Worm (Caenorhabditis elegans) whole organism, L1 larva: ENCODE measurements around the gene fipr-11.

ENCODE experiments used
- C04F5.9 ChIP-seq: sonication (generic microtip); optimal IDR thresholded peaks from 2 replicates; lab custom pipeline; 2016; ENCODE audit warnings: missing genetic modification characterization, missing compliant biosample characterization
- C34B4.2 ChIP-seq: sonication (generic microtip); optimal IDR thresholded peaks from 2 replicates; lab custom pipeline; 2017; ENCODE audit warnings: mild to moderate bottlenecking, missing genetic modification characterization, missing compliant biosample characterization
- F16B12.6 ChIP-seq: fragments of 150-350 bp; optimal IDR thresholded peaks from 2 replicates; lab custom pipeline; 2014; ENCODE audit warnings: missing biosample characterization, missing genetic modification characterization
- Y116A8C.19 ChIP-seq: sonication (generic microtip); optimal IDR thresholded peaks from 2 replicates; lab custom pipeline; 2016; ENCODE audit warnings: missing compliant biosample characterization, missing genetic modification characterization, borderline replicate concordance
- aha-1 ChIP-seq: fragments of 150-350 bp; optimal IDR thresholded peaks from 2 replicates; lab custom pipeline; 2014; ENCODE audit warnings: missing biosample characterization, missing genetic modification characterization
- aly-2 ChIP-seq: fragments of 150-350 bp; optimal IDR thresholded peaks from 2 replicates; lab custom pipeline; 2014; ENCODE audit warnings: missing biosample characterization, missing genetic modification characterization
- ceh-8 ChIP-seq: fragments of 200-800 bp; sonication (Bioruptor generic); optimal IDR thresholded peaks from 2 replicates; lab custom pipeline; 2018; ENCODE audit warnings: mild to moderate bottlenecking, missing genetic modification characterization, moderate library complexity, missing compliant biosample characterization
- ceh-90 ChIP-seq: sonication (generic microtip); optimal IDR thresholded peaks from 2 replicates; lab custom pipeline; 2016; ENCODE audit warnings: missing genetic modification characterization, missing compliant biosample characterization
- efl-3 ChIP-seq: fragments of 200-800 bp; sonication (Bioruptor generic); optimal IDR thresholded peaks from 2 replicates; lab custom pipeline; 2018; ENCODE audit warnings: mild to moderate bottlenecking, missing genetic modification characterization, missing compliant biosample characterization
- elt-3 ChIP-seq, 6 experiments: fragments of 150-350 bp in 1 of 6; sonication (generic microtip); optimal IDR thresholded peaks; 2 replicates each; lab custom pipeline; 2017 to 2018; ENCODE audit warnings: missing biosample characterization in 6 of 6, missing genetic modification characterization in 6 of 6, inconsistent platforms in 1 of 6
- ets-5 ChIP-seq: fragments of 200-800 bp; sonication (Bioruptor generic); IDR thresholded peaks from 2 replicates; pipeline ENCODE4 v1.3.6; 2022; ENCODE audit warnings: missing genetic modification characterization, missing compliant biosample characterization
- fkh-10 ChIP-seq: sonication (generic microtip); optimal IDR thresholded peaks from 2 replicates; lab custom pipeline; 2017; ENCODE audit warnings: missing biosample characterization, missing genetic modification reagents, missing genetic modification characterization
- fkh-8 ChIP-seq: sonication (generic microtip); optimal IDR thresholded peaks from 2 replicates; lab custom pipeline; 2016; ENCODE audit warnings: mild to moderate bottlenecking, missing genetic modification characterization, missing compliant biosample characterization
- grh-1 ChIP-seq: fragments of 200-800 bp; sonication (Bioruptor generic); IDR thresholded peaks from 2 replicates; pipeline ENCODE4 v1.3.6; 2022; ENCODE audit warnings: missing genetic modification reagents, missing genetic modification characterization, missing compliant biosample characterization
- hlh-17 ChIP-seq: fragments of 200-800 bp; sonication (Bioruptor generic); optimal IDR thresholded peaks from 2 replicates; lab custom pipeline; 2018; ENCODE audit warnings: missing genetic modification characterization, mild to moderate bottlenecking, missing compliant biosample characterization, moderate library complexity, borderline replicate concordance
- hpl-2 ChIP-seq: fragments of 150-350 bp; optimal IDR thresholded peaks from 2 replicates; lab custom pipeline; 2014; ENCODE audit warnings: missing biosample characterization, missing genetic modification reagents, missing genetic modification characterization
- isw-1 ChIP-seq: fragments of 200-800 bp; sonication (Bioruptor generic); IDR thresholded peaks from 2 replicates; pipeline ENCODE4 v1.3.6; 2022; ENCODE audit warnings: missing genetic modification characterization, missing compliant biosample characterization
- jun-1 ChIP-seq: fragments of 150-350 bp; optimal IDR thresholded peaks from 2 replicates; lab custom pipeline; 2014; ENCODE audit warnings: missing biosample characterization, missing genetic modification reagents, missing genetic modification characterization
- lin-14 ChIP-seq: fragments of 200-800 bp; sonication (Bioruptor generic); optimal IDR thresholded peaks from 2 replicates; lab custom pipeline; 2018; ENCODE audit warnings: mild to moderate bottlenecking, missing genetic modification characterization, moderate library complexity, missing compliant biosample characterization
- nhr-11 ChIP-seq: fragments of 150-350 bp; optimal IDR thresholded peaks from 2 replicates; lab custom pipeline; 2014; ENCODE audit warnings: missing biosample characterization, missing genetic modification characterization
- nhr-28 ChIP-seq: fragments of 150-350 bp; optimal IDR thresholded peaks from 2 replicates; lab custom pipeline; 2014; ENCODE audit warnings: missing biosample characterization, missing genetic modification characterization
- nhr-47 ChIP-seq: sonication (generic microtip); optimal IDR thresholded peaks from 2 replicates; lab custom pipeline; 2016; ENCODE audit warnings: mild to moderate bottlenecking, missing genetic modification characterization, moderate library complexity, missing compliant biosample characterization
- nhr-71 ChIP-seq: sonication (generic microtip); optimal IDR thresholded peaks from 2 replicates; lab custom pipeline; 2016; ENCODE audit warnings: mild to moderate bottlenecking, missing genetic modification characterization, moderate library complexity, missing compliant biosample characterization
- nhr-76 ChIP-seq: sonication (generic microtip); optimal IDR thresholded peaks from 2 replicates; lab custom pipeline; 2017; ENCODE audit warnings: missing biosample characterization, missing genetic modification characterization
- nhr-84 ChIP-seq: sonication (generic microtip); optimal IDR thresholded peaks from 2 replicates; lab custom pipeline; 2017; ENCODE audit warnings: missing biosample characterization, missing genetic modification characterization
- nhr-85 ChIP-seq: sonication (generic microtip); peaks from one replicate; lab custom pipeline; 2016; ENCODE audit warnings: missing genetic modification characterization, inconsistent platforms, missing compliant biosample characterization
- skn-1 ChIP-seq: fragments of 150-350 bp; optimal IDR thresholded peaks from 2 replicates; lab custom pipeline; 2014; ENCODE audit warnings: missing biosample characterization, missing genetic modification characterization
- swsn-7 ChIP-seq: sonication (generic microtip); optimal IDR thresholded peaks from 2 replicates; lab custom pipeline; 2016; ENCODE audit warnings: missing genetic modification characterization, missing compliant biosample characterization
- tbx-2 ChIP-seq: sonication (generic microtip); optimal IDR thresholded peaks from 2 replicates; lab custom pipeline; 2016; ENCODE audit warnings: missing genetic modification characterization, missing compliant biosample characterization
- unc-30 ChIP-seq: sonication (generic microtip); optimal IDR thresholded peaks from 2 replicates; lab custom pipeline; 2017; ENCODE audit warnings: missing biosample characterization, missing genetic modification characterization
- unc-86 ChIP-seq: sonication (generic microtip); optimal IDR thresholded peaks from 2 replicates; lab custom pipeline; 2016; ENCODE audit warnings: missing genetic modification characterization, missing compliant biosample characterization
- ztf-11 ChIP-seq, 2 experiments: sonication (generic microtip); optimal IDR thresholded peaks; 2 replicates each; lab custom pipeline; 2016 to 2017; ENCODE audit warnings: missing genetic modification characterization in 2 of 2, missing biosample characterization in 1 of 2, missing compliant biosample characterization in 1 of 2
- ztf-4 ChIP-seq: fragments of 150-350 bp; optimal IDR thresholded peaks from 2 replicates; lab custom pipeline; 2014; ENCODE audit warnings: missing biosample characterization, missing genetic modification characterization

Gene fipr-11

DNA sequence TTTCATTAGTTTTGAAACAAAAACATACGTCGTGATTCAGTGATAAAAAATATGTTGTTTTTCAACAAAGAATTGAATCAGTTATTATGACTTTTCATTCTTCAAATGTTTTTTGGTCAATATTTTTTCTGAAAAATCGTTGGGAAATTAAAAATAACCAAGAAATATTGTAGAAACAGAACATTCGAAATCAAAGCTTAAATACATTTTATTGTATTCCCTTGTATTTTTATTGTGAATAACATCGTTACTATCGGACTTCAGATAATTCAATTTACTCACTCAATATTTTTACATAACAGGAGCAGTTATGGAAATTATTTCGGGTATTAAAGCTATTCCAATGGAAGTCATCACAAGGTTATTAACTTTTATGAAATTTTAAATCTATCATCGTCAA is 10.7 kb upstream of the fipr-11 start, which contains the start of gene C50H2.4:
TSS of gene C50H2.4 (plus strand) at position 301 of the 400 bp plus-strand sequence.
- no peak for TF ChIP-seq Y116A8C.19
- no peak for TF ChIP-seq jun-1 (tag; lab: Kevin White, UChicago)
- TF ChIP-seq isw-1 (GFP tag; lab: Robert Waterston, UW) = no peak
- TF ChIP-seq C04F5.9 (tag; lab: Kevin White, UChicago) = no peak
- TF ChIP-seq, all 84 proteins: peak for 0

DNA sequence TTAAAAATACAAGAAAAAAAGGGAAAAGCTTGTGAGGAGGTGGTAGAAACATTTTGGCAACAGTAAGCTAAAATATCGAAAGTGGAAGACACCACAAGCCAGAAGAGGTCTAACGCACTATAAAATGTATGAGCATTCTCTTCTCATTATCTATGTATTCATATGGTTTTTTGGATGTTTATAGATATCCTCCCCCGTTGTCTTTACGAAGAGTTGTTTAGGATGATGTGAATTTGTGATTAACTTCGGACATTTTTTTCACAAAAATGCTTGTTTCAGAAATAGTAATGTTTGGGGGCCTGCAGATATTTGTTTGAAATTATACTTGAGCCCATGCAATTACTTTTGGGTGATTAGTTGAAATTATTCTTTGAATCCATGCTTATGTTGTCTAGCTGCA is 9.0 kb upstream of the fipr-11 start, which contains the start of gene mec-9:
TSS of gene mec-9 (minus strand) at position 101 of the 400 bp plus-strand sequence.
- TF ChIP-seq F16B12.6 (tag; lab: Kevin White, UChicago) = no peak
- no peak for TF ChIP-seq elt-3 (tag; optimal IDR thresholded peaks at IDR 0.05; lab: Kevin White, UChicago)
- TF ChIP-seq tbx-2 (tag; lab: Kevin White, UChicago) = no peak
- TF ChIP-seq aly-2 (tag; lab: Kevin White, UChicago) = no peak
- TF ChIP-seq nhr-76 (tag; lab: Kevin White, UChicago) = no peak
- no peak for TF ChIP-seq Y116A8C.19
- TF ChIP-seq nhr-85 (tag; lab: Kevin White, UChicago) = no peak
- TF ChIP-seq nhr-84 (tag; lab: Kevin White, UChicago) = no peak
- TF ChIP-seq hpl-2 (GFP tag; lab: Kevin White, UChicago) = no peak
- TF ChIP-seq jun-1 (tag; lab: Kevin White, UChicago) = no peak
- no peak for TF ChIP-seq skn-1 (tag; lab: Kevin White, UChicago)
- TF ChIP-seq ceh-90 (tag; lab: Kevin White, UChicago) = no peak
- no peak for TF ChIP-seq ztf-4 (tag; lab: Kevin White, UChicago)
- TF ChIP-seq swsn-7 (tag; lab: Kevin White, UChicago) = no peak
- TF ChIP-seq C34B4.2 = no peak

- TF ChIP-seq efl-3 (GFP tag; lab: Kevin White, UChicago) = no peak
- TF ChIP-seq unc-30 (tag; lab: Kevin White, UChicago) = no peak
- no peak for TF ChIP-seq swsn-7 (tag; lab: Kevin White, UChicago)
- no peak for TF ChIP-seq nhr-76 (tag; lab: Kevin White, UChicago)
Observed at ce11 chrV:9913863-9914262, 7.8 kb upstream of the fipr-11 start, which contains the start of gene fipr-10. Gene fipr-10 (plus strand): TSS chrV:9914163.

DNA sequence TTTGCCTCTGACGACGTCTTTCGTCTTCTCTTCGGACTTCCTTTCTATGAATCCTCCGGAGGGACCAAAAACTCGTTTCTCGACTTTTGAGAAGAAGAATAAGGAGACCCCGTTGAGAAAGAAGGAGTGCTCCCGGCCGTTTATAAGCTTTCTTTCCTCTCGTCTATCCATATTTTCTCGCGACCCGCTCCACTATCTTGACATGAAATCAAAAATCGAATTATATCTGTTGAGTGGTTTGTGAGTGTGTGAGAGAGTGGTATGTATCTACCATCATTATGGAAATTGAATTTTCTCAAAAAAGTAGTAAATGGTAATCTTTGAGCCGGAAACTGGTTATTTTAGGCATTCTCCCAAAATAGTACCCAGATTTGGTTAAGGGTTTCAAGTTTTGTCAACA is 5.2 kb upstream of the fipr-11 start:
- TF ChIP-seq ceh-8 (GFP tag; lab: Kevin White, UChicago) (no peak), ztf-11 (tag; optimal IDR thresholded peaks at IDR 0.05; lab: Kevin White, UChicago) (no peak), nhr-76 (tag; lab: Kevin White, UChicago) (no peak), lin-14 (GFP tag; lab: Kevin White, UChicago) (peak; percentile 70), nhr-71 (tag; lab: Kevin White, UChicago) (no peak), nhr-28 (tag; lab: Kevin White, UChicago) (no peak), grh-1 (GFP tag; lab: Robert Waterston, UW) (no peak)

DNA sequence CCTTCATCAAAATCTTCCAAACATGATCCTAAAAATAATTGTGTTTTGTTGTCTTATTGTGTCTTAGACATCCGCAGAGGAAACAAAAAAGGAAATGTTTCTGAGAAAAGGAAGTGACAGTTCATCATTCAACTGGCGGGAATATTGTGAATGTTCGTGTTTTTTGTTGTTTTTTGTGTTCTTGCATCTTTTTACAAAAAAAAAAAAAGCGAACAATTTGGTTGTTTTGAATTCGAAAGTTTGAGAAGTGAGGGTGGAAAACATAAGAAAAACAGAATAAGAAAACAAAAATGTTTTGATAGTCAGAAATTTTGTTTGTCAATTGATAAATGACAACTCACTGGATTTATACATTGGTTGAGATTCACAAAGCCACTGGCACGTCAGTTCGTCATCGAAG is 3.6 kb upstream of the fipr-11 start:
- TF ChIP-seq nhr-11 (tag; lab: Kevin White, UChicago) (no peak), hlh-17 (GFP tag; lab: Kevin White, UChicago) (no peak), fkh-8 (tag; lab: Kevin White, UChicago) (no peak), fkh-10 (GFP tag; lab: Kevin White, UChicago) (no peak), hpl-2 (GFP tag; lab: Kevin White, UChicago) (no peak), aha-1 (tag; lab: Kevin White, UChicago) (no peak), aly-2 (tag; lab: Kevin White, UChicago) (no peak), nhr-47 (no peak), unc-86 (tag; lab: Kevin White, UChicago) (no peak), ets-5 (GFP tag; lab: Robert Waterston, UW) (no peak)
